Fruit fly (Drosophila melanogaster): Measurements from ENCODE around the gene CG7781.

CG7781 gene

dm6 chr2L:8290653-8291233, 34.5 kb downstream of the CG7781 start:
- no peak for TF ChIP-seq CG8478 (optimal IDR thresholded peaks at IDR 0.05)
- no peak for TF ChIP-seq CTCF (optimal IDR thresholded peaks at IDR 0.05)

DNA sequence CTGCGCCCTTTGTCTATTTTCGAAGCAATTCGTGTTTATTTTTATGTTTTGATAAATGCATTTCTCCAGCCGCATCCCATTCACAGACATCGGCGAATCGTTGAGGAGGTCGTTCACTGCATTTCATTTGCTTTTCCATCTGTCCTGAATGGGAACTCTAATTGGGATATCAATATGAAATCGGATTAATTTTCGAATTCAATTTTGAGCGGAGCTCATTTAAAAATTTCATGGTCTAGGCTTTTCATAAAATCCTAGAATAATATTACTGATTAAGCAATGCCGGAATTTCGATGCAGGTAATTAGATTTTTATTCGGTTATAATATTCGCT, 35.2 kb downstream of the CG7781 start:
- TF ChIP-seq CTCF (optimal IDR thresholded peaks at IDR 0.05) (no peak), CG8478 (optimal IDR thresholded peaks at IDR 0.05) (no peak)

DNA sequence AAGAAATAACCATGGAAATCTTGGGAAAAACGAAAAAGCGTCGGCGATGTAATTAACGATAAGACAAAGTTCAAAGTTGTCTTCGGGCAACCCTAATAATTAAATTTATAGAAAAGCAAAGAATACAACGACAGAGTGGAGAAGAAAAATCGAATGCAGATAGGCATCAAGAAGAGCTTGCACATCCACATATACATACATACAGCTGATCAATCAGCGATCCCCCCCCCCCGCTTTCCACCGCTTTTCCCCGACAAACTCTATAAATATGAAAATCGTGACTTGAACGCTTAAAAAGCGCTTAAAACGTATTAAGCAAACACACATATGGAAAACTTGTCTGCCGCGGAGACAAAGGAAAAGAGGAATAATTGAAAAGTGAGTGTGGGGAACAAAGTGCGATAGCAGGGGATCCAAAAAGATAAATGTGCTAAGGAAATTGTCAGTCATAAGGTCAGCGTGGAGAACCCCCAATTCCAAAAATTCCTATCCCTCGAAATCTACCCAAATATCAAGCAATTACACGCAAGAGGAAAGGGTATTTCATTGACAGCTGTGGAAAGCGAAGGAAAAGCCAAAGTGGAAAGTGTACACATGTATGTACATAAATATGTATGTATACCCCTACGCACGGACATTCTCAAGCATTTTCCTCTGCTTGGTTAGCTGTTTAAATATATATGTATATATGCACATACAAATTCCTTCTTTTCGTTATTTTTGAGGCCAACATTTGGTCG, 35.7 kb downstream of the CG7781 start:
- TF ChIP-seq CG8478 (optimal IDR thresholded peaks at IDR 0.05), result no peak
- no peak for TF ChIP-seq CTCF (optimal IDR thresholded peaks at IDR 0.05)

dm6 chr2L:8288087-8288486, 37.1 kb downstream of the CG7781 start:
- no peak for TF ChIP-seq CTCF (optimal IDR thresholded peaks at IDR 0.05)
- TF ChIP-seq CG8478 (optimal IDR thresholded peaks at IDR 0.05), result no peak

- no peak for TF ChIP-seq CTCF (optimal IDR thresholded peaks at IDR 0.05)
- TF ChIP-seq CG8478 (optimal IDR thresholded peaks at IDR 0.05), result no peak
These were observed 38.6 kb downstream of the CG7781 start for dm6 chr2L:8286595-8286994.

DNA sequence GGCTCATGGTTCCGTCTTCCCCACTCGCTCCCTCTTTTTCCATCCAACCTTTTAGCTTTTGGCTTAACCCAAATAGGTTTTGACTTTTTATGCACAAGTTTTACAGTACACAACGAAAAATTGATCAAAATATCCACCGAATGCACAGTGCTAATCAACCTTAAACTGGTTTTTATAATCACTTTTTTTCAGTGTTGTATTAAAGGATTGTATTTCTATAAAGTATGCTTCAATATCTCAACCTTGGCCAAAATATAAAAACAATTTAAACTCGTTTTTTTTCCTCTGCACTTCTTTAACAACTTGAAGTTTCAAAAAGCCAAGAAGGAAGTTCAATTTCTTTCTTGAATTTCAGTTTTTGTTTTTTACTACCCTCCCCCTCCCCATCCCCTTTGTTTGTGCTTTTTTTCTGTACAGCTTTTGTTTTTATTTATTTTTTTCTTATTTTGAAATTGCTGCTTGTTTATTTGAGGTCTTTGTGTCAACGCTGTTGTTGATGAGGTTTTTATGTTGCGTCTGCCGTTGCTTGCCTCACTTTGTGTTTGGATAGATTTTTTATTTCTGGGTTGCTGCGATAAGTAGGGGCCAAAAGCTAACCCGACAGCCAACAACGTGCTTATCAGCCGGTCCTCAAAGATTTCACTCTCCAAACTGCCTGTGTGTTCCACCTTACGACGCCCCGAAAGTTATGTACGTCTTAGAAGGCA, 40.1 kb downstream of the CG7781 start:
- no peak for TF ChIP-seq CG8478 (optimal IDR thresholded peaks at IDR 0.05)

DNA sequence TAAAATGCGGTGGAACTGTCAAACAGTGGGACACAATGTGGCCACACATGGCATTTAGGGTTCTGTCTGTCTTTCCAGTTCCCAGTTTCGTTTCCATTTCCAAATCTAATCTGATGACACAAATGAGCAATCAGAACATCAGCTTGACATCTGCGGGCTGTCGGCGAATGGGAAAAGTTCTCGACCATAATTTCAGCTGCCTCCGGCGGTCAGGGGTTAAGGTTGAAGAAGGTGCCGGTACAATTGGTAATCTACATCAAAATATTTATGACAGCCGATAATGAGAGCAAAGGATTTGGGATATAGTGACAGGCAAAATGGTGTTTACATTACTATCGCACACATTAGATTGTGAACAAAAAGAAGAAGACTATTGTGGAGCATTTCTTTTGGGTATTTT, 43.3 kb downstream of the CG7781 start:
- TF ChIP-seq CTCF (optimal IDR thresholded peaks at IDR 0.05) (no peak), CG8478 (optimal IDR thresholded peaks at IDR 0.05) (no peak)

dm6 chr2L:8280225-8280624, 45.0 kb downstream of the CG7781 start:
- TF ChIP-seq CTCF (optimal IDR thresholded peaks at IDR 0.05), result no peak
- no peak for TF ChIP-seq CG8478 (optimal IDR thresholded peaks at IDR 0.05)

DNA sequence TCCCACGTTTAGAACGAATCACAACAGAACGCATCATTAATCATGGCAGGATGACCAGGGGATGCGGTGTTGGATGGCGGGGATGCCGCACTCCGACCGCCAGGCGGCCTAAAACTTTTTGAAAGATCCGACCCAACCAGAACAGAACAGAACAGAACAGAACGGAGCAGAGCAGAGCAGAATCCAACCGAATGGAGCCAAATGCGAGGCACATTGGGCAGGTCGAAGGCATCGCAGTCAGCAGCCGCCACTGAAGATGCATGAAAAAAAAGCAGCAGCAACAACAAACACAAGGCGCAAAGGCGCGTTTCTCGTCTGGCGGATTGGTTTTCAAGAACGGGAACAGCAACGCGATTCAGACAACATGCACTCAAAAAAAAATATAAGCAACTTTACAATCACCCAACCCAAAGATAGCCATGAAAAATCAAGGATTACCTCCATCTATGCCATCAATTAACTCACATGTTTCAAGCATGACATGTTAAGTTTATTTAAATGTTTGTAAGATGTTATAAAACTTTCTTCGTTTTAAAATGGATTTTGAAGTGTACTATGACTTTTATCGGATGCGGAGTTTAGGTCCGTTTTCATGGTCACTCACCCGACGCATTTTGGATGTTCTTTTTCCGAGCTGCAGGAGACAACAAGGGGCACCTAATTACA, 45.7 kb downstream of the CG7781 start:
- TF ChIP-seq CTCF (optimal IDR thresholded peaks at IDR 0.05) (no peak), CG8478 (optimal IDR thresholded peaks at IDR 0.05) (no peak)

dm6 chr2L:8277561-8278201, 47.5 kb downstream of the CG7781 start:
- TF ChIP-seq CTCF (optimal IDR thresholded peaks at IDR 0.05) (no peak), CG8478 (optimal IDR thresholded peaks at IDR 0.05) (no peak)

DNA sequence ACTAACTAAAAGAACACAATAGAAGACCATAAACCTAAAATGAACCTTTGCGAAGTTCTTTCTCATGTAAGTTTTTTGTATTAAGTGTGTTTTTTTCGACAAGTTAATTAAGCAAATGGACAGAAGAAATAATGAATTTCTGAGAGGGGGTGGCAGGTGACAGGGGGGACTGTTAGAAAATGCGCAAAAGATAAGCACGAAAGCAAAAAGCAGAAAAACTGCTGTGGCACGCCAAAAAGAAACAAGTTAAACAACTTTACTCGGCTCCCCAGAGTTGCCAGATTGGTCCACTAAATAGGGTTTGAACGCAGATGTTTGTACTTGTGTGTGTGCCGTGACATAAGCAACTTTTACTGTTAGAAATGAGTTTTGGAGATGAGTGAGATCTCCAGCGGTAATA, 48.3 kb downstream of the CG7781 start:
- TF ChIP-seq CG8478 (optimal IDR thresholded peaks at IDR 0.05) (no peak), CTCF (optimal IDR thresholded peaks at IDR 0.05) (no peak)

dm6 chr2L:8276287-8276686, 48.9 kb downstream of the CG7781 start:
- no peak for TF ChIP-seq CTCF (optimal IDR thresholded peaks at IDR 0.05)
- TF ChIP-seq CG8478 (optimal IDR thresholded peaks at IDR 0.05), result no peak

dm6 chr2L:8274958-8275584, 50.1 kb downstream of the CG7781 start:
- TF ChIP-seq CTCF (optimal IDR thresholded peaks at IDR 0.05) (no peak), CG8478 (optimal IDR thresholded peaks at IDR 0.05) (no peak)

DNA sequence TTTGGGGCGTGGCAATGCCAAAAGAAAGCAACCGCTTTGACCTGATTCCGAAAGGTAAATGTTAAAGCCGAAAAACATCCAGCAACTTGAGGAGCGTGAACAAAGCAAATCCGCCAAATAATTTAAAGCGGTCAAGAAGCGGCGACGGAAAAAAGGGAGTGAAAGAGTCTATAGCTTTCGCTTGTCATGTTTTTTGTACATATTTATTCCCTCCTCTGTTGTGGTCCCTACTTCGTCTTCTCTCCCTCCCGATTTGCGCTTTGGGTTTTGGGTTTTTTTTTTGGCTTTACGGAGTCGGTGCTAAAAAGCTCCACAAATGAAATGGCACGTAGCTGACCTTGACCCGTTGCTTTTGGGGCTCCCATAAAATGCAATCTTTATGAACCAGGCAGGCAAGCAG, 51.1 kb downstream of the CG7781 start:
- no peak for TF ChIP-seq CG8478 (optimal IDR thresholded peaks at IDR 0.05)
- no peak for TF ChIP-seq CTCF (optimal IDR thresholded peaks at IDR 0.05)

Measured in S2 (cell line).